Worm (Caenorhabditis elegans): Measurements from ENCODE around the gene F09A5.2.

- TF ChIP-seq ceh-82 (tag; optimal IDR thresholded peaks at IDR 0.05) (no peak), zag-1 (tag; optimal IDR thresholded peaks at IDR 0.05) (no peak), elt-2 (tag; optimal IDR thresholded peaks at IDR 0.05) (no peak), unc-130 (tag; optimal IDR thresholded peaks at IDR 0.05) (peak; percentile 41), nhr-71 (tag; optimal IDR thresholded peaks at IDR 0.05) (peak; percentile 84), nhr-28 (tag; optimal IDR thresholded peaks at IDR 0.05) (no peak), nhr-90 (tag; optimal IDR thresholded peaks at IDR 0.05; ENCODE audit: poor library complexity) (peak; percentile 81), tbx-2 (tag; optimal IDR thresholded peaks at IDR 0.05) (no peak), ceh-8 (GFP tag; optimal IDR thresholded peaks at IDR 0.05) (no peak), unc-98 (GFP tag; IDR thresholded peaks at IDR 0.05) (no peak)
Observed at ce11 chrX:13141440-13141839, 6.5 kb downstream of the F09A5.2 start, which contains the start of gene F09A5.3.

Measured in whole organism, L1 larva.